Fruit fly (Drosophila melanogaster): Measurements from ENCODE around the gene mRpS23.

dm6 chr2L:13790715-13791114 is 44.2 kb downstream of the mRpS23 start, which contains the start of gene CG16863:
- no peak for TF ChIP-seq psq (optimal IDR thresholded peaks at IDR 0.05)
- no peak for TF ChIP-seq Myc (optimal IDR thresholded peaks at IDR 0.05)
- no peak for TF ChIP-seq ttk (optimal IDR thresholded peaks at IDR 0.05)
- TF ChIP-seq insv (optimal IDR thresholded peaks at IDR 0.05), result no peak

Measured in Kc167 (cell line).